Fruit fly (Drosophila melanogaster): ENCODE results near the gene Acbp2.

DNA sequence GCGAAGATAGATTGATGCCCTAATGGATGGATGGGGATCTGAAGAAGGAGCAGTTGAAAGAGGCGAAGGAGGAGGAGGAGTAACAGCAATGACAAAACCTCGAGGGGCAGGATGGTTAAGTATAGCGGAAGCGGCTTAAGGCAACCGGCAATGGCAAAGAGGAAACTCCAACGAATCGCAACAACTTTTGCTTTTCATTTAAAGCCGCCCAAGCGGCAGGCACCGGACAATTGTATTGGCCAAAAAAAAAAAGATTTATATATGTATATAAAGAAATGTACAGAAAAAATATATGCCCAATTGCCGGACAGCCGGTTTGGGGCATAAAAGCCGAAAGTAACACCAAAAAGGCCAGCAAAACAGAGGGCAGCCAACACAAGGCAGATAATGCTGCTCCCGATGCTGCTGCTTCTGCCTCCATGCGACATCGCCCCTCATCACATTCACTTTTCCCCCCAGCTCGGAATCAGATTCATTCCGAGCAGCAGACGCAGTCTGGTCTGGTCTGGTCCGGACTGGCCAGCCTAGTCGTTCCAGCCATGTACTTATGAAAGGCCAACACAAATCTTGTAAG, 40.2 kb upstream of the Acbp2 start:
- TF ChIP-seq CG8478 (optimal IDR thresholded peaks at IDR 0.05) (no peak), CTCF (optimal IDR thresholded peaks at IDR 0.05) (no peak)
